Worm (Caenorhabditis elegans): Measurements from ENCODE around the gene Y50D4B.6.

DNA sequence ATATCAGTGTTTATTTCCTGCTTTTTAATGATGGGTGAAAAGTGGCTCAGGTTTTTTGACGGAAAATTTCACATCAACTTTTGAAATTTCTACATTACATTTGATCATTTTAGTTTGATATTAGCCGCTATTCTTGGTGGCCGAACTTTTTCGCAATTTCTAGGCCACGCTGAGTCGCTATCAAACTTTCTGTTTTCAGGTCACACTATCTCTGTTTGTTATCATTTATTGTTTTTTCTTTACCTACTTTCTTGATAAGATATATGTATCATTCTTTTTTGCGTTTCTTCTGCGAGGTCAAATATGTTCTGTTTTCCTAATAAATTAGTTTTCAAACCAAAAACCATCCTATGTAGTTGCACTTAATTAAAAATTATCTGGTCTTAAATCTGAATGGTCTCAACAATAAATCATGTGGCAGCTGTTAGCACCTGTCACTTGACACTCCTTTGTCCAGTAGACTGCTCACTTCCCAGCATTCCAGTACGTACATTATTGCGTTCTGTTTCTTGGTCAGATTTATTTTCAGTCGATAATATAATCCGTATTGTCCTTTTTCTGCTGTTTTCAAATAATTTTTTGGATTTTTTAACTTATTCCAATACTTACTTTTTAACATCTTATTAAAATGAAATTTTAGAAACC lies 23.8 kb upstream of the Y50D4B.6 start:
- no peak for TF ChIP-seq ceh-91 (GFP tag; IDR thresholded peaks at IDR 0.05)
- TF ChIP-seq unc-62 (GFP tag; optimal IDR thresholded peaks at IDR 0.05) = no peak
- TF ChIP-seq ztf-28 (GFP tag; IDR thresholded peaks at IDR 0.05) = no peak
- no peak for TF ChIP-seq lir-1 (GFP tag; conservative IDR thresholded peaks at IDR 0.05)
- no peak for TF ChIP-seq snpc-4 (GFP tag; optimal IDR thresholded peaks at IDR 0.05)
- no peak for TF ChIP-seq snpc-4 (tag; optimal IDR thresholded peaks at IDR 0.05)
- no peak for TF ChIP-seq ama-1 (optimal IDR thresholded peaks at IDR 0.05)
- no peak for TF ChIP-seq ama-1 (GFP tag; optimal IDR thresholded peaks at IDR 0.05)
- no peak for TF ChIP-seq chd-7 (tag; optimal IDR thresholded peaks at IDR 0.05)
- TF ChIP-seq somi-1 (GFP tag; optimal IDR thresholded peaks at IDR 0.05) = no peak

Measured in whole organism, young adult.